Fruit fly (Drosophila melanogaster) whole organism, embryonic: ENCODE data around the gene CG14339.

Experiments
- CG16863 ChIP-seq: fragments of 200-800 bp; sonication (Bioruptor generic); optimal IDR thresholded peaks from 3 replicates; lab custom pipeline; 2016; ENCODE audit warnings: missing biosample characterization, missing genetic modification characterization
- CG18011 ChIP-seq: fragments of 200-800 bp; sonication (Bioruptor generic); optimal IDR thresholded peaks from 2 replicates; lab custom pipeline; 2017; ENCODE audit warnings: missing biosample characterization, missing genetic modification characterization, mild to moderate bottlenecking, moderate library complexity, missing genotype
- Dfd ChIP-seq, 2 experiments: fragments of >200 bp; optimal IDR thresholded peaks; 2 replicates each; lab custom pipeline; 2017; ENCODE audit warnings: missing biosample characterization in 2 of 2, missing genetic modification characterization in 2 of 2
- Hr39 ChIP-seq: fragments of >200 bp; optimal IDR thresholded peaks from 2 replicates; lab custom pipeline; 2017
- Med ChIP-seq: fragments of 200-800 bp; sonication (Bioruptor generic); peaks from one replicate; lab custom pipeline; 2016; ENCODE audit warnings: missing biosample characterization, missing genetic modification characterization, mild to moderate bottlenecking, inconsistent platforms, moderate library complexity
- cg ChIP-seq: fragments of 200-800 bp; sonication (Bioruptor generic); optimal IDR thresholded peaks from 3 replicates; lab custom pipeline; 2019; ENCODE audit warnings: missing biosample characterization, mild to moderate bottlenecking, missing genetic modification characterization, moderate library complexity
- grau ChIP-seq: fragments of 200-800 bp; optimal IDR thresholded peaks from 3 replicates; lab custom pipeline; 2019; ENCODE audit warnings: missing biosample characterization, mild to moderate bottlenecking, missing genetic modification characterization, moderate library complexity
- lola ChIP-seq, 3 experiments: fragments of >200 bp in 2 of 3; fragments of 200-800 bp in 1 of 3; sonication (Bioruptor generic) in 1 of 3; optimal IDR thresholded peaks; 2 replicates each; lab custom pipeline; 2017 to 2019; ENCODE audit warnings: missing biosample characterization in 3 of 3, missing genetic modification characterization in 3 of 3, mild to moderate bottlenecking in 1 of 3, moderate library complexity in 1 of 3
- nerfin-1 ChIP-seq: fragments of 200-800 bp; sonication (Bioruptor generic); optimal IDR thresholded peaks from 3 replicates; lab custom pipeline; 2019; ENCODE audit warnings: missing biosample characterization, mild to moderate bottlenecking, missing genetic modification characterization, moderate library complexity
- salm ChIP-seq: fragments of 200-800 bp; sonication (Bioruptor generic); optimal IDR thresholded peaks from 2 replicates; lab custom pipeline; 2018; ENCODE audit warnings: missing biosample characterization, mild to moderate bottlenecking, missing genetic modification characterization

DNA sequence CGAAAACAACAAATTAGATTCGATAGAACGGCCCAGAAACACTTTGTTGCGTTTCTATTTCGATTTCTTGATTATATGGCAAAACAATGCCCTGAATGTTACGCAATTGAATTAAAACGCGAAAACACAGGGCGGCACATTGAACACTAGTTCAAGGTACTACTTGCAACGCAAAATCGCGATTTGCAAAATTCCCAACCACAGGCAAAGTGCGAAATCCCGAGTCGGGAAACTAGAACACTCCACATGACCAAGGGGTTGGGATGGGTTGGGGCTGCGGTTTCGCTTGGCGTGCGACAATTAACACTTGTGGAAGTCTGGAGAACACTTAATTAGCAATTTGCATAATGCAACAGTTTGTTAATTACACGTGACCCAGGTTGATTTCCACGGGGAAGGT, 15.9 kb downstream of the CG14339 start:
- TF ChIP-seq Hr39 (no peak), CG18011 (GFP tag; lab: Kevin White, UChicago) (no peak), CG16863 (no peak), grau (tag; lab: Kevin White, UChicago) (no peak), salm (tag; lab: Kevin White, UChicago) (no peak), nerfin-1 (no peak), cg (GFP tag; lab: Kevin White, UChicago) (no peak), Dfd (GFP tag; optimal IDR thresholded peaks at IDR 0.05; lab: Kevin White, UChicago) (no peak), lola (GFP tag; optimal IDR thresholded peaks at IDR 0.05; lab: Kevin White, UChicago) (no peak), Med (GFP tag; lab: Kevin White, UChicago) (no peak)
